Fruit fly (Drosophila melanogaster): ENCODE data around the gene CG9701.

CG9701 gene

dm6 chr3L:16750750-16751149, 17.4 kb downstream of the CG9701 start:
- TF ChIP-seq pan (optimal IDR thresholded peaks at IDR 0.05) (peak; percentile 26), GATAd (GFP tag; optimal IDR thresholded peaks at IDR 0.05) (no peak)

- TF ChIP-seq CG9705 (GFP tag; optimal IDR thresholded peaks at IDR 0.05) (no peak), Jra (GFP tag; optimal IDR thresholded peaks at IDR 0.05) (no peak), Sp1 (GFP tag; optimal IDR thresholded peaks at IDR 0.05) (no peak), Dfd (GFP tag; optimal IDR thresholded peaks at IDR 0.05) (no peak), usp (GFP tag; optimal IDR thresholded peaks at IDR 0.05) (no peak), OdsH (GFP tag; optimal IDR thresholded peaks at IDR 0.05) (no peak), dl (GFP tag; optimal IDR thresholded peaks at IDR 0.05; ENCODE audit: insufficient read depth in 1 of 2, partially characterized antibody in 2 of 2) (no peak), lola (GFP tag; optimal IDR thresholded peaks at IDR 0.05) (no peak), Hr78 (GFP tag; optimal IDR thresholded peaks at IDR 0.05) (no peak), ey (GFP tag; optimal IDR thresholded peaks at IDR 0.05) (no peak), Hnf4 (GFP tag; optimal IDR thresholded peaks at IDR 0.05) (no peak), sv (GFP tag; optimal IDR thresholded peaks at IDR 0.05) (no peak), Vsx2 (GFP tag; optimal IDR thresholded peaks at IDR 0.05; ENCODE audit: partially characterized antibody) (no peak), psq (GFP tag; optimal IDR thresholded peaks at IDR 0.05) (no peak), rgr (GFP tag; optimal IDR thresholded peaks at IDR 0.05) (no peak)
Measured at dm6 chr3L:16751487-16752054, 18.2 kb downstream of the CG9701 start.

dm6 chr3L:16752402-16753096, 19.2 kb downstream of the CG9701 start:
- TF ChIP-seq br (GFP tag; optimal IDR thresholded peaks at IDR 0.05) = peak; percentile 3
- peak; percentile 9 for TF ChIP-seq h (GFP tag; optimal IDR thresholded peaks at IDR 0.05)
- no peak for TF ChIP-seq Hr83 (GFP tag; optimal IDR thresholded peaks at IDR 0.05; ENCODE audit: poor library complexity, severe bottlenecking)
- no peak for TF ChIP-seq N (GFP tag; optimal IDR thresholded peaks at IDR 0.05)
- no peak for TF ChIP-seq brk (GFP tag; optimal IDR thresholded peaks at IDR 0.05)
- TF ChIP-seq foxo (GFP tag; optimal IDR thresholded peaks at IDR 0.05) = peak in 1 of 2 experiments; percentile 6
- TF ChIP-seq tai (GFP tag; optimal IDR thresholded peaks at IDR 0.05) = no peak
- no peak for TF ChIP-seq CrebA (GFP tag; optimal IDR thresholded peaks at IDR 0.05; ENCODE audit: borderline replicate concordance)
- peak; percentile 10 for TF ChIP-seq fru (GFP tag; optimal IDR thresholded peaks at IDR 0.05)

- TF ChIP-seq dl (GFP tag; optimal IDR thresholded peaks at IDR 0.05; ENCODE audit: insufficient read depth in 1 of 2, partially characterized antibody in 2 of 2) = no peak
- no peak for TF ChIP-seq Hnf4 (GFP tag; optimal IDR thresholded peaks at IDR 0.05)
- no peak for TF ChIP-seq psq (GFP tag; optimal IDR thresholded peaks at IDR 0.05)
- TF ChIP-seq Rel (GFP tag; optimal IDR thresholded peaks at IDR 0.05) = no peak
- TF ChIP-seq Rel (tag; optimal IDR thresholded peaks at IDR 0.05) = no peak
- no peak for TF ChIP-seq CrebA (GFP tag; optimal IDR thresholded peaks at IDR 0.05; ENCODE audit: borderline replicate concordance)
Measured at dm6 chr3L:16755189-16755588, 21.8 kb downstream of the CG9701 start, which contains the start of gene CG42852. Gene CG42852, plus strand, starts transcription at chr3L:16755489.

DNA sequence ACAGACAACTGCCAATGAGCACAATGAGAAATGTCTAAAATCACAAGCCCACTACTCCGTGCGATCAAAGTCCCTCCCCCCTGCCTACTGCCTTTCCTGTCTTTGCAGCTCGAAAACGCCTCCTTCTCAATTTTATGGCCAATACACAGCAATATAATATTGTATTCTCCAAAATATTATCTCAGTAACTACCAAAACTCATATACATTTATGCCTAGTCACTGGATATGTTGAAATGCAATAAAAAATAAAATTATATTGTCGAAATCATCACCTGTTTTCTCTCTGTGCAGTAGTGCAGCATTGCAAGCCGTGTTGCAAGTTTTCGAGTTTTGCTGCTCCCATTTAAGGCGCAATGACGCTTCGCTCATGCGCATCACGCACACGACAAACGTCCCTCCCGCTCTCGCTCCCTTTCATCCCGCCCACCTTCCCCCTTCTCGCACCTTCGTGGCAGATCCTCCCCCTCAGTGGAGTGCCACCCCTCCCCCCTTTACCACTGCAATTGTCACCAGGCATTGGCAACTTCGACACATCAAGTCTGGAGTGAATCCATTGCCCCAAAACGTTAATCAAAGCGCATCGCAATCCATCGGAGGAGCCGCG, 25.3 kb downstream of the CG9701 start:
- TF ChIP-seq br (GFP tag; optimal IDR thresholded peaks at IDR 0.05) (peak; percentile 67), Mio (GFP tag; optimal IDR thresholded peaks at IDR 0.05) (no peak), Vsx2 (GFP tag; optimal IDR thresholded peaks at IDR 0.05; ENCODE audit: partially characterized antibody) (no peak), HLH106 (tag; optimal IDR thresholded peaks at IDR 0.05) (peak; percentile 71), CG32264 (GFP tag; optimal IDR thresholded peaks at IDR 0.05) (peak; percentile 41), sv (GFP tag; optimal IDR thresholded peaks at IDR 0.05) (no peak), dmrt93B (GFP tag; optimal IDR thresholded peaks at IDR 0.05) (peak; percentile 36), GATAd (GFP tag; optimal IDR thresholded peaks at IDR 0.05) (no peak), dsf (GFP tag; optimal IDR thresholded peaks at IDR 0.05; ENCODE audit: borderline replicate concordance) (no peak), dl (GFP tag; optimal IDR thresholded peaks at IDR 0.05; ENCODE audit: insufficient read depth in 1 of 2, partially characterized antibody in 2 of 2) (no peak), rgr (GFP tag; optimal IDR thresholded peaks at IDR 0.05) (peak; percentile 55), usp (GFP tag; optimal IDR thresholded peaks at IDR 0.05) (no peak), lola (GFP tag; optimal IDR thresholded peaks at IDR 0.05) (no peak), psq (GFP tag; optimal IDR thresholded peaks at IDR 0.05) (peak; percentile 23), foxo (GFP tag; optimal IDR thresholded peaks at IDR 0.05) (peak in 1 of 2 experiments; percentile 65), Abd-B (GFP tag; optimal IDR thresholded peaks at IDR 0.05) (no peak), sage (GFP tag; optimal IDR thresholded peaks at IDR 0.05) (peak; percentile 34), Myc (optimal IDR thresholded peaks at IDR 0.05) (no peak), pan (optimal IDR thresholded peaks at IDR 0.05) (no peak), Jra (GFP tag; optimal IDR thresholded peaks at IDR 0.05) (peak; percentile 2), CrebA (GFP tag; optimal IDR thresholded peaks at IDR 0.05; ENCODE audit: borderline replicate concordance) (no peak), brk (GFP tag; optimal IDR thresholded peaks at IDR 0.05) (no peak), Hnf4 (GFP tag; optimal IDR thresholded peaks at IDR 0.05) (peak; percentile 53), h (GFP tag; optimal IDR thresholded peaks at IDR 0.05) (peak; percentile 83), Dif (GFP tag; optimal IDR thresholded peaks at IDR 0.05; ENCODE audit: partially characterized antibody) (no peak), Dfd (GFP tag; optimal IDR thresholded peaks at IDR 0.05) (no peak), woc (GFP tag; optimal IDR thresholded peaks at IDR 0.05) (peak; percentile 67), ey (GFP tag; optimal IDR thresholded peaks at IDR 0.05) (peak; percentile 50)

All from whole organism, wandering third instar larva.